Worm (Caenorhabditis elegans) whole organism, mixed stage, embryonic: ENCODE data around the gene str-47.

Experiments used
- bed-3 ChIP-seq: fragments of 200-800 bp; sonication (Bioruptor generic); optimal IDR thresholded peaks from 3 replicates; lab custom pipeline; 2018; ENCODE audit warnings: mild to moderate bottlenecking, missing genetic modification characterization, moderate library complexity, missing compliant biosample characterization
- blmp-1 ChIP-seq: fragments of 150-350 bp; optimal IDR thresholded peaks from 2 replicates; lab custom pipeline; 2014; ENCODE audit warnings: missing biosample characterization, missing genetic modification characterization
- ceh-39 ChIP-seq: fragments of 150-350 bp; optimal IDR thresholded peaks from 2 replicates; lab custom pipeline; 2014; ENCODE audit warnings: missing biosample characterization, missing genetic modification characterization
- ceh-43 ChIP-seq: fragments of 200-800 bp; sonication (Bioruptor generic); optimal IDR thresholded peaks from 2 replicates; lab custom pipeline; 2018; ENCODE audit warnings: mild to moderate bottlenecking, missing genetic modification characterization, moderate library complexity, missing compliant biosample characterization
- ceh-83 ChIP-seq: fragments of 200-800 bp; sonication (Bioruptor generic); optimal IDR thresholded peaks from 2 replicates; lab custom pipeline; 2018; ENCODE audit warnings: mild to moderate bottlenecking, missing genetic modification characterization, missing compliant biosample characterization
- ces-1 ChIP-seq: fragments of 150-350 bp; optimal IDR thresholded peaks from 2 replicates; lab custom pipeline; 2014; ENCODE audit warnings: missing biosample characterization, missing genetic modification reagents, missing genetic modification characterization
- cnd-1 ChIP-seq: fragments of 200-800 bp; sonication (Bioruptor generic); optimal IDR thresholded peaks from 2 replicates; lab custom pipeline; 2018; ENCODE audit warnings: mild to moderate bottlenecking, missing genetic modification characterization, missing compliant biosample characterization
- drap-1 ChIP-seq: fragments of 200-800 bp; sonication (Bioruptor generic); optimal IDR thresholded peaks from 3 replicates; lab custom pipeline; 2018; ENCODE audit warnings: mild to moderate bottlenecking, missing genetic modification characterization, missing compliant biosample characterization
- elt-1 ChIP-seq: sonication (generic microtip); optimal IDR thresholded peaks from 2 replicates; lab custom pipeline; 2017; ENCODE audit warnings: missing genetic modification characterization, mild to moderate bottlenecking, missing compliant biosample characterization, antibody characterized with exemption, moderate library complexity, borderline replicate concordance; ENCODE audit not compliant: insufficient read depth
- elt-3 ChIP-seq: fragments of 150-350 bp; optimal IDR thresholded peaks from 2 replicates; lab custom pipeline; 2014; ENCODE audit warnings: missing biosample characterization, missing genetic modification characterization
- ham-2 ChIP-seq: fragments of 200-800 bp; sonication (Bioruptor generic); optimal IDR thresholded peaks from 2 replicates; lab custom pipeline; 2018; ENCODE audit warnings: mild to moderate bottlenecking, missing genetic modification characterization, missing compliant biosample characterization
- hlh-1 ChIP-seq: fragments of 150-350 bp; optimal IDR thresholded peaks from 2 replicates; lab custom pipeline; 2014; ENCODE audit warnings: missing biosample characterization, missing genetic modification reagents, missing genetic modification characterization
- lin-13 ChIP-seq: fragments of 150-350 bp; optimal IDR thresholded peaks from 2 replicates; lab custom pipeline; 2014; ENCODE audit warnings: missing biosample characterization, missing genetic modification characterization
- lsy-2 ChIP-seq: fragments of 150-350 bp; optimal IDR thresholded peaks from 2 replicates; lab custom pipeline; 2014; ENCODE audit warnings: missing biosample characterization, missing genetic modification characterization
- mab-5 ChIP-seq: fragments of 150-350 bp; optimal IDR thresholded peaks from 2 replicates; lab custom pipeline; 2014; ENCODE audit warnings: missing biosample characterization, missing genetic modification characterization
- mls-2 ChIP-seq: sonication (generic microtip); optimal IDR thresholded peaks from 2 replicates; lab custom pipeline; 2016; ENCODE audit warnings: mild to moderate bottlenecking, missing genetic modification characterization, moderate library complexity, missing compliant biosample characterization
- nhr-12 ChIP-seq: fragments of 150-350 bp; optimal IDR thresholded peaks from 2 replicates; lab custom pipeline; 2014; ENCODE audit warnings: missing biosample characterization, missing genetic modification characterization
- nhr-2 ChIP-seq: fragments of 150-350 bp; optimal IDR thresholded peaks from 2 replicates; lab custom pipeline; 2014; ENCODE audit warnings: missing biosample characterization, missing genetic modification characterization
- nhr-237 ChIP-seq: fragments of 150-350 bp; optimal IDR thresholded peaks from 2 replicates; lab custom pipeline; 2014; ENCODE audit warnings: missing biosample characterization, missing genetic modification characterization
- nhr-28 ChIP-seq: fragments of 150-350 bp; optimal IDR thresholded peaks from 2 replicates; lab custom pipeline; 2014; ENCODE audit warnings: missing biosample characterization, missing genetic modification characterization
- pha-4 ChIP-seq: fragments of 150-350 bp; optimal IDR thresholded peaks from 2 replicates; lab custom pipeline; 2018; ENCODE audit warnings: missing biosample characterization, missing genetic modification reagents, missing genetic modification characterization
- sem-2 ChIP-seq: fragments of 200-800 bp; sonication (Bioruptor generic); optimal IDR thresholded peaks from 2 replicates; lab custom pipeline; 2018; ENCODE audit warnings: mild to moderate bottlenecking, missing genetic modification characterization, missing compliant biosample characterization
- snpc-4 ChIP-seq: fragments of 150-350 bp; optimal IDR thresholded peaks from 2 replicates; lab custom pipeline; 2014; ENCODE audit warnings: missing biosample characterization, missing genetic modification characterization
- sptf-1 ChIP-seq: sonication (generic microtip); optimal IDR thresholded peaks from 2 replicates; lab custom pipeline; 2017; ENCODE audit warnings: mild to moderate bottlenecking, missing genetic modification characterization, moderate library complexity, missing compliant biosample characterization
- unc-120 ChIP-seq: sonication (generic microtip); optimal IDR thresholded peaks from 2 replicates; lab custom pipeline; 2017; ENCODE audit warnings: missing genetic modification characterization, missing compliant biosample characterization; ENCODE audit not compliant: poor library complexity, severe bottlenecking
- unc-39 ChIP-seq: fragments of 150-350 bp; optimal IDR thresholded peaks from 2 replicates; lab custom pipeline; 2014; ENCODE audit warnings: missing biosample characterization, missing genetic modification characterization
- zip-8 ChIP-seq: fragments of 150-350 bp; optimal IDR thresholded peaks from 2 replicates; lab custom pipeline; 2014; ENCODE audit warnings: missing biosample characterization, missing genetic modification characterization
- ztf-11 ChIP-seq: fragments of 150-350 bp; optimal IDR thresholded peaks from 2 replicates; lab custom pipeline; 2014; ENCODE audit warnings: missing biosample characterization, missing genetic modification characterization

str-47 gene

DNA sequence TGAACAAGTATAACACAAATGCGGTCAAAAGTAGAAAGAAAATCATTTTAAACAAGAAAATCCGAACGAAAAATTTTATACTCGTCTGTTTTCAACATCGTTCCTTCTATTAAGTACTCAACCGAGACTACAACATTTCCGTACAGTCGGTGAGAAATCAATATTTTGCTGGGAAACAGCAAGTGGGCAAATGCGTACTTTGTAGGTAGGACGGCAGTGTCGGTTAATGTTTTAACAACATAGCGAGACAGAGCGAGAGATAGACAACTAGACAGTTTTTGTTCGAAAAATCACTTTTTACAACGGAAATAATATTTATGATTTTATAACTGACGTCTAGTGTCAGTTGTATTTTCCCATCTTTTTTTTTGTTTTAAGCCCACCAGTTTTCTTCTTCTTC is 35.8 kb downstream of the str-47 start, which contains the start of gene cyp-33A1:
Gene cyp-33A1, minus strand, starts transcription at position 72 of the 400 bp plus-strand sequence.
- TF ChIP-seq zip-8 (tag; lab: Kevin White, UChicago) (no peak), cnd-1 (no peak), ham-2 (GFP tag; lab: Kevin White, UChicago) (no peak), elt-3 (no peak), ceh-39 (no peak), unc-39 (no peak), ceh-83 (GFP tag; lab: Kevin White, UChicago) (no peak)
- TF ChIP-seq, all 35 proteins: peak for 0

DNA sequence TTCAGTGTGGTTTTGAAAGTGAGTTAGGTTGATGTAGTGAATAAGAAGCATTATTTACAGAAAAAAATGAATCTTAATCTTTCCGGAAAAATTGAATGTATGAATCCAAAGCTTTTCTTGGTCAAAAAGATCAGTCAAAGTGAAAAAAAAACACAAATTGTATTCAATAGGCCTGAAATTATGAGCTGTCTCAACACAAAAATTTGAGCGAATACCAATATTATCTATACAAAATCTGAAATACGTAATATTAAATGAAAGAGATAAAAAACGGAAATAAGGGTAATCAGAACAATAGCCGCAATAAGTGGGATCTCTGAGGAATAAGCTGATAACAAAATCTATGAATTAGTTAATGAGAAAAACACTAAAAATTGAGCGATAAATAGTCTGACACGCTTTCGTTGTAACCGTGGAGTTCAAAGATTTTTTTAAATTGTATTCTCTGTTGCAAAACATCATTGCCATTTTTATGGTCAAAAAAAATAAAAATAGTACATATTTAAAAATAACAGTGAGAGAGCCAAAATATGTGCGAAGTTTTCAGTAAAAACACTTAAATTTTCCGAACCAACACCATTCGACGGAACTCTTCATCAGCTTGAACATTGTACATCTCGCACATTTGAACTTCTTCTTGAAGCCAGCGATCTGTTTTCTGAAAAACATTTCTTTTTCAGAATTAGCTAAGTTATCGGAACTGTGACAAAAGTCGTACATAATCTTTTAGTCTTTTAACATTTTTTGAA is 38.5 kb downstream of the str-47 start, which contains the start of gene sre-11:
Gene sre-11, minus strand, starts transcription at position 51 of the 749 bp plus-strand sequence.
- TF ChIP-seq ceh-83 (GFP tag; lab: Kevin White, UChicago): no peak
- TF ChIP-seq ztf-11 (tag; lab: Kevin White, UChicago): no peak
- TF ChIP-seq unc-120 (tag; lab: Kevin White, UChicago): no peak
- TF ChIP-seq zip-8 (tag; lab: Kevin White, UChicago): no peak
- TF ChIP-seq pha-4 (tag; lab: Kevin White, UChicago): no peak
- TF ChIP-seq sptf-1: no peak
- no peak for TF ChIP-seq drap-1 (GFP tag; lab: Kevin White, UChicago)
- TF ChIP-seq bed-3 (GFP tag; lab: Kevin White, UChicago): no peak
- TF ChIP-seq nhr-28 (tag; lab: Kevin White, UChicago): no peak
- no peak for TF ChIP-seq cnd-1

DNA sequence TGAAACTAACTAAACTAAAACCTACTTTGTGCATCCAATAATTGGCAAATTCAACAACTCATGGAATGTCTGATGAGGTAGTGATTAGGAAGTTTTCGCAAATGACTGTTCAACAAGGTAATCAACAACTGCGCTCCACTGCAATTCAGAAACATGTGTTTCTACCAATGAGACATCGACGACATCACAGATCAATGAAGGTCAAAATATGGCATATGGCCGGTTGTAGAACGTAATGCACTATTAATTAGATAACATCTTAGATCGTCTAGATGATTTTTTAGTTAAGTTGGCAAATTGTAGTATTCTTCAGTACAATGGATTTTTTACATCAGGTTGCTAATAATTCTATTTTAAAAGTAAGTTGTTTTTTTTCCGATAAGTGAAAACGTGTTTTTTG is 40.6 kb downstream of the str-47 start, which contains the start of the genes nhr-94 and nhr-152:
Gene nhr-94, minus strand, starts transcription at position 147 of the 400 bp plus-strand sequence.
Gene nhr-152, plus strand, starts transcription at position 162 of the 400 bp plus-strand sequence.
- TF ChIP-seq mab-5 (no peak), ceh-43 (no peak), nhr-2 (peak; percentile 81), elt-1 (tag; lab: Kevin White, UChicago) (peak; percentile 49), elt-3 (no peak)

DNA sequence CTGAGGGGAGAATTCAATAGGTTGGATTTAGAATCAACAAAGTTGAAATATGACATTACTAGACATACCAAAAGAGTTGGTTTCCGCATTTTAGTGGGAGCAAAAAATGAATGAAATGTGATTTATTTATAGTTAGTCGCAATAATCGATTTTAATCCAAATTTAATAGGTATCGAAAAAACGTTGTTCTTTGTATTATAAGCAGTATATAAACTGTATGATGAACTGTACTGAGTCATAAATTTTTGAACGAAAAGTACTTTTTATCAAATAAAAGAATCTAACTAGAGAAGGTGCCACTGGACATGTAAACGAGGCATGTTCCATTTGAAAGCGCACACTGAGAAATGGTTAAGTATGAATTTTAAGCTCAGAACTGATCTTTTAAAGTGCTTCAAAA is 44.3 kb downstream of the str-47 start, which contains the start of gene C12D5.9:
Gene C12D5.9, minus strand, starts transcription at position 101 of the 400 bp plus-strand sequence.
- no peak for TF ChIP-seq cnd-1
- TF ChIP-seq snpc-4 (tag; lab: Kevin White, UChicago): no peak
- no peak for TF ChIP-seq ces-1 (GFP tag; lab: Kevin White, UChicago)
- no peak for TF ChIP-seq ceh-39
- TF ChIP-seq sem-2 (GFP tag; lab: Kevin White, UChicago): no peak
- no peak for TF ChIP-seq ceh-43
- TF ChIP-seq ham-2 (GFP tag; lab: Kevin White, UChicago): no peak
- TF ChIP-seq hlh-1 (tag; lab: Kevin White, UChicago): no peak
- no peak for TF ChIP-seq elt-3

DNA sequence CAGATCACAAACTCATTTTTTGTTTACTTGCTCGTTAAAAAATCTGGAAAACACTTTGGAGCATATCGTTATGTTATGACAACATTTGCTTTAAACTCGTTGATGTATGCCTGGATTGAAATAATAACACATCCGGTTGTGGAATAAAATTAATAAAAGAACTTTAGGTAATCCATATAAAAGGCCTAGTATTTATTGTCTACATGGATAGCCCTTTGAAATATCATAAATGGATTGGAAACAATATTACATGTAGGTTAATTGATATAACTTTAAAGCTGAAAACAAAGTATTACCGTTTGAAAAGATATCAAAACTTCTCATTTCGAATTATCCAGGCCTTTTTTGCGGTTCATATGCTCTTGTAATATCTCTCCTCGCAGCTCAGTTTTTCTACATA is 45.1 kb downstream of the str-47 start:
- TF ChIP-seq nhr-2 (no peak), nhr-12 (tag; lab: Kevin White, UChicago) (no peak), zip-8 (tag; lab: Kevin White, UChicago) (no peak), sptf-1 (no peak), unc-39 (no peak), mab-5 (no peak), lsy-2 (no peak)
- TF ChIP-seq, all 35 proteins: peak for 0

DNA sequence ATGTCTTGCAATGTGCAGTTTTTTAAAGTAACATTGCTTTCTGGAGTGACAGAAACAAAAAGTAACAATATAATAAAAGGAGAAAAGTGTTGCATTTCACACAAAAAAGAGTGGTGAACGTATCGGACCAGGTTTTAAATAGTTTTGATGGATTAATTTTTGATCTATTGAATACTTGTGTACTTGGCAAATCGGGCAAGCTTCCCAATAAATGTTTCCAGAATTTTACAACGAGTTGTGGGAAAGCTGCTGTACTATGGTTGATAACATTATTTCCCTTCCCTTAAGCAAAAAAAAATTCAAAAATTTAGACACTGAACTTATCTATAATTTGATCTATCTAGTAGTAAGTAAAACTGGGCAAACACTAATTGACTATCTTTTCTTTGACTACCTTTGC is 47.8 kb downstream of the str-47 start, which contains the start of gene C12D5.10:
Gene C12D5.10, minus strand, starts transcription at position 101 of the 400 bp plus-strand sequence.
- TF ChIP-seq ceh-43 (no peak), nhr-2 (no peak), ces-1 (GFP tag; lab: Kevin White, UChicago) (no peak), elt-1 (tag; lab: Kevin White, UChicago) (no peak), bed-3 (GFP tag; lab: Kevin White, UChicago) (no peak), unc-39 (no peak), pha-4 (tag; lab: Kevin White, UChicago) (no peak), elt-3 (no peak), blmp-1 (no peak), ztf-11 (tag; lab: Kevin White, UChicago) (no peak), nhr-237 (no peak), lin-13 (tag; lab: Kevin White, UChicago) (no peak), mls-2 (no peak), nhr-28 (tag; lab: Kevin White, UChicago) (no peak), sem-2 (GFP tag; lab: Kevin White, UChicago) (no peak), zip-8 (tag; lab: Kevin White, UChicago) (no peak)
- TF ChIP-seq, all 35 proteins: peak for 0
